Worm (Caenorhabditis elegans) whole organism, L2 larva: ENCODE measurements around the gene folr-1.

Source experiments
- C34F6.9 ChIP-seq: fragments of 150-350 bp; optimal IDR thresholded peaks from 2 replicates; lab custom pipeline; 2014; ENCODE audit warnings: missing biosample characterization, missing genetic modification characterization
- F13H6.1 ChIP-seq: sonication (generic microtip); optimal IDR thresholded peaks from 2 replicates; lab custom pipeline; 2016; ENCODE audit warnings: missing genetic modification characterization, missing compliant biosample characterization
- R02D3.7 ChIP-seq: fragments of 150-350 bp; optimal IDR thresholded peaks from 2 replicates; lab custom pipeline; 2014; ENCODE audit warnings: missing biosample characterization, missing genetic modification characterization
- Y55F3AM.14 ChIP-seq: fragments of 200-800 bp; sonication (Bioruptor generic); optimal IDR thresholded peaks from 2 replicates; lab custom pipeline; 2018; ENCODE audit warnings: mild to moderate bottlenecking, missing genetic modification characterization, missing compliant biosample characterization
- ZK546.5 ChIP-seq: sonication (generic microtip); optimal IDR thresholded peaks from 2 replicates; lab custom pipeline; 2017; ENCODE audit warnings: missing biosample characterization, missing genetic modification characterization
- alr-1 ChIP-seq: fragments of 150-350 bp; optimal IDR thresholded peaks from 2 replicates; lab custom pipeline; 2014; ENCODE audit warnings: missing biosample characterization, missing genetic modification characterization
- aly-2 ChIP-seq: fragments of 150-350 bp; optimal IDR thresholded peaks from 2 replicates; lab custom pipeline; 2014; ENCODE audit warnings: missing biosample characterization, missing genetic modification characterization
- ama-1 ChIP-seq: fragments of 150-350 bp; optimal IDR thresholded peaks from 2 replicates; lab custom pipeline; 2018; ENCODE audit warnings: inconsistent platforms
- blmp-1 ChIP-seq: sonication (generic microtip); optimal IDR thresholded peaks from 2 replicates; lab custom pipeline; 2017; ENCODE audit warnings: missing genetic modification characterization, mild to moderate bottlenecking, missing compliant biosample characterization, antibody characterized with exemption, moderate library complexity; ENCODE audit not compliant: insufficient read depth
- ceh-16 ChIP-seq: fragments of 150-350 bp; optimal IDR thresholded peaks from 2 replicates; lab custom pipeline; 2014; ENCODE audit warnings: missing biosample characterization, missing genetic modification characterization
- ceh-82 ChIP-seq: fragments of 150-350 bp; optimal IDR thresholded peaks from 2 replicates; lab custom pipeline; 2014; ENCODE audit warnings: missing biosample characterization, missing genetic modification characterization
- crh-2 ChIP-seq: sonication (generic microtip); optimal IDR thresholded peaks from 2 replicates; lab custom pipeline; 2017; ENCODE audit warnings: missing biosample characterization, missing genetic modification characterization
- dmd-4 ChIP-seq: sonication (generic microtip); optimal IDR thresholded peaks from 2 replicates; lab custom pipeline; 2017; ENCODE audit warnings: missing biosample characterization, missing genetic modification characterization
- egl-27 ChIP-seq: sonication (generic microtip); optimal IDR thresholded peaks from 3 replicates; lab custom pipeline; 2017; ENCODE audit warnings: missing biosample characterization, missing genetic modification reagents, missing genetic modification characterization
- elt-1 ChIP-seq: fragments of 150-350 bp; optimal IDR thresholded peaks from 2 replicates; lab custom pipeline; 2014; ENCODE audit warnings: missing biosample characterization, missing genetic modification characterization
- elt-3 ChIP-seq: sonication (generic microtip); optimal IDR thresholded peaks from 2 replicates; lab custom pipeline; 2017; ENCODE audit warnings: missing biosample characterization, missing genetic modification characterization
- fos-1 ChIP-seq: fragments of 150-350 bp; optimal IDR thresholded peaks from 2 replicates; lab custom pipeline; 2014; ENCODE audit warnings: missing biosample characterization, missing genetic modification characterization
- gmeb-1 ChIP-seq: fragments of 150-350 bp; optimal IDR thresholded peaks from 2 replicates; lab custom pipeline; 2014; ENCODE audit warnings: missing biosample characterization, missing genetic modification characterization
- lin-11 ChIP-seq: fragments of 150-350 bp; sonication (generic microtip); optimal IDR thresholded peaks from 2 replicates; lab custom pipeline; 2014; ENCODE audit warnings: missing biosample characterization, missing genetic modification characterization, inconsistent platforms, mixed read lengths
- lin-13 ChIP-seq: fragments of 150-350 bp; optimal IDR thresholded peaks from 2 replicates; lab custom pipeline; 2014; ENCODE audit warnings: missing biosample characterization, missing genetic modification reagents, missing genetic modification characterization
- lin-39 ChIP-seq: fragments of 150-350 bp; optimal IDR thresholded peaks from 2 replicates; lab custom pipeline; 2014; ENCODE audit warnings: missing biosample characterization, missing genetic modification reagents, missing genetic modification characterization
- lsy-2 ChIP-seq, 2 experiments: fragments of 150-350 bp in 1 of 2; sonication (generic microtip) in 1 of 2; optimal IDR thresholded peaks; 2 replicates each; lab custom pipeline; 2014 to 2017; ENCODE audit warnings: missing biosample characterization in 2 of 2, missing genetic modification characterization in 2 of 2
- mab-5 ChIP-seq: fragments of 150-350 bp; optimal IDR thresholded peaks from 2 replicates; lab custom pipeline; 2014; ENCODE audit warnings: missing biosample characterization, missing genetic modification characterization
- mbf-1 ChIP-seq: sonication (generic microtip); optimal IDR thresholded peaks from 2 replicates; lab custom pipeline; 2017; ENCODE audit warnings: missing biosample characterization, missing genetic modification characterization
- mdl-1 ChIP-seq, 2 experiments: fragments of 150-350 bp in 1 of 2; sonication (generic microtip) in 1 of 2; optimal IDR thresholded peaks; 2 replicates each; lab custom pipeline; 2017; ENCODE audit warnings: missing biosample characterization in 2 of 2, missing genetic modification characterization in 2 of 2
- nhr-10 ChIP-seq: sonication (generic microtip); optimal IDR thresholded peaks from 2 replicates; lab custom pipeline; 2017; ENCODE audit warnings: missing biosample characterization, missing genetic modification characterization
- nhr-11 ChIP-seq: fragments of 150-350 bp; optimal IDR thresholded peaks from 2 replicates; lab custom pipeline; 2014; ENCODE audit warnings: missing biosample characterization, missing genetic modification characterization
- nhr-12 ChIP-seq: fragments of 150-350 bp; optimal IDR thresholded peaks from 2 replicates; lab custom pipeline; 2014; ENCODE audit warnings: missing biosample characterization, missing genetic modification characterization
- nhr-129 ChIP-seq: fragments of 150-350 bp; optimal IDR thresholded peaks from 2 replicates; lab custom pipeline; 2014; ENCODE audit warnings: missing biosample characterization, missing genetic modification characterization
- nhr-21 ChIP-seq: fragments of 150-350 bp; optimal IDR thresholded peaks from 2 replicates; lab custom pipeline; 2014; ENCODE audit warnings: missing biosample characterization, missing genetic modification characterization
- nhr-23 ChIP-seq: fragments of 150-350 bp; optimal IDR thresholded peaks from 2 replicates; lab custom pipeline; 2014; ENCODE audit warnings: missing biosample characterization, missing genetic modification reagents, missing genetic modification characterization
- nhr-237 ChIP-seq: fragments of 150-350 bp; optimal IDR thresholded peaks from 2 replicates; lab custom pipeline; 2014; ENCODE audit warnings: missing biosample characterization, missing genetic modification characterization
- nhr-25 ChIP-seq: fragments of 150-350 bp; sonication (generic microtip); optimal IDR thresholded peaks from 3 replicates; lab custom pipeline; 2014; ENCODE audit warnings: missing biosample characterization, missing genetic modification characterization
- nhr-6 ChIP-seq: fragments of 150-350 bp; optimal IDR thresholded peaks from 2 replicates; lab custom pipeline; 2014; ENCODE audit warnings: missing biosample characterization, missing genetic modification characterization
- nhr-77 ChIP-seq: fragments of 150-350 bp; optimal IDR thresholded peaks from 2 replicates; lab custom pipeline; 2014; ENCODE audit warnings: missing biosample characterization, missing genetic modification characterization
- peb-1 ChIP-seq: fragments of 150-350 bp; optimal IDR thresholded peaks from 2 replicates; lab custom pipeline; 2014; ENCODE audit warnings: missing biosample characterization, missing genetic modification characterization
- sem-4 ChIP-seq: fragments of 150-350 bp; optimal IDR thresholded peaks from 2 replicates; lab custom pipeline; 2014; ENCODE audit warnings: missing biosample characterization, missing genetic modification reagents, missing genetic modification characterization
- skn-1 ChIP-seq: sonication (generic microtip); optimal IDR thresholded peaks from 2 replicates; lab custom pipeline; 2017; ENCODE audit warnings: missing biosample characterization, missing genetic modification characterization
- sma-3 ChIP-seq: sonication (generic microtip); optimal IDR thresholded peaks from 2 replicates; lab custom pipeline; 2016; ENCODE audit warnings: missing genetic modification reagents, missing genetic modification characterization, missing compliant biosample characterization
- sma-9 ChIP-seq, 2 experiments: fragments of 150-350 bp in 1 of 2; sonication (generic microtip) in 1 of 2; optimal IDR thresholded peaks; 2 replicates each; lab custom pipeline; 2014 to 2016; ENCODE audit warnings: missing genetic modification characterization in 2 of 2, mild to moderate bottlenecking in 1 of 2, missing biosample characterization in 1 of 2, missing compliant biosample characterization in 1 of 2, missing genetic modification reagents in 1 of 2, moderate library complexity in 1 of 2
- snpc-4 ChIP-seq: fragments of 150-350 bp; optimal IDR thresholded peaks from 2 replicates; lab custom pipeline; 2014; ENCODE audit warnings: missing biosample characterization, missing genetic modification characterization
- unc-39 ChIP-seq: fragments of 150-350 bp; optimal IDR thresholded peaks from 2 replicates; lab custom pipeline; 2014; ENCODE audit warnings: missing biosample characterization, missing genetic modification characterization
- unc-55 ChIP-seq: fragments of 150-350 bp; sonication (generic microtip); optimal IDR thresholded peaks from 3 replicates; lab custom pipeline; 2014; ENCODE audit warnings: missing biosample characterization, missing genetic modification reagents, missing genetic modification characterization
- unc-62 ChIP-seq: fragments of 150-350 bp; optimal IDR thresholded peaks from 2 replicates; lab custom pipeline; 2014; ENCODE audit warnings: missing biosample characterization, missing genetic modification reagents, missing genetic modification characterization
- zag-1 ChIP-seq: fragments of 150-350 bp; optimal IDR thresholded peaks from 2 replicates; lab custom pipeline; 2014; ENCODE audit warnings: missing biosample characterization, missing genetic modification characterization
- ztf-1 ChIP-seq: fragments of 200-800 bp; sonication (Bioruptor generic); conservative IDR thresholded peaks from 2 replicates; pipeline ENCODE4 v1.3.6; 2022; ENCODE audit warnings: missing genetic modification characterization, missing compliant biosample characterization
- ztf-11 ChIP-seq: sonication (generic microtip); optimal IDR thresholded peaks from 2 replicates; lab custom pipeline; 2017; ENCODE audit warnings: missing biosample characterization, missing genetic modification characterization
- ztf-4 ChIP-seq: fragments of 150-350 bp; optimal IDR thresholded peaks from 2 replicates; lab custom pipeline; 2014; ENCODE audit warnings: missing biosample characterization, missing genetic modification characterization

folr-1 gene

ce11 chrX:9958561-9958960 is 39.5 kb downstream of the folr-1 start, which contains the start of gene ZC506.1:
Gene ZC506.1, plus strand, starts transcription at chrX:9958960.
- TF ChIP-seq sma-9 (GFP tag; optimal IDR thresholded peaks at IDR 0.05; lab: Kevin White, UChicago) (peak; percentile 96), sma-9 (tag; optimal IDR thresholded peaks at IDR 0.05; lab: Kevin White, UChicago) (no peak), nhr-237 (tag; lab: Kevin White, UChicago) (peak; percentile 36), peb-1 (peak; percentile 2), F13H6.1 (tag; lab: Kevin White, UChicago) (peak; percentile 98), lin-11 (tag; lab: Kevin White, UChicago) (peak; percentile 91), nhr-11 (peak; percentile 55), ztf-4 (tag; lab: Kevin White, UChicago) (peak; percentile 88), gmeb-1 (tag; lab: Kevin White, UChicago) (peak; percentile 78), nhr-12 (tag; lab: Kevin White, UChicago) (no peak), ama-1 (peak; percentile 55), alr-1 (tag; lab: Kevin White, UChicago) (peak; percentile 6), unc-39 (tag; lab: Kevin White, UChicago) (peak; percentile 2), unc-62 (GFP tag; lab: Kevin White, UChicago) (peak; percentile 61), Y55F3AM.14 (GFP tag; lab: Kevin White, UChicago) (peak; percentile 90), nhr-129 (peak; percentile 99), ztf-1 (GFP tag; lab: Robert Waterston, UW) (no peak), unc-55 (GFP tag; lab: Kevin White, UChicago) (peak; percentile 99), lin-39 (tag; lab: Kevin White, UChicago) (no peak), nhr-23 (tag; lab: Kevin White, UChicago) (no peak), mab-5 (peak; percentile 92), dmd-4 (tag; lab: Kevin White, UChicago) (no peak), C34F6.9 (tag; lab: Kevin White, UChicago) (peak; percentile 98), ceh-82 (peak; percentile 12), crh-2 (tag; lab: Kevin White, UChicago) (peak; percentile 98), aly-2 (tag; lab: Kevin White, UChicago) (no peak), sma-3 (GFP tag; lab: Kevin White, UChicago) (peak; percentile 93), nhr-21 (peak; percentile 78), ZK546.5 (no peak), nhr-6 (tag; lab: Kevin White, UChicago) (peak; percentile 89), ztf-11 (tag; lab: Kevin White, UChicago) (peak; percentile 31), lin-13 (peak; percentile 91), zag-1 (tag; lab: Kevin White, UChicago) (peak; percentile 96), sem-4 (peak; percentile 95), skn-1 (no peak), mdl-1 (tag; optimal IDR thresholded peaks at IDR 0.05; lab: Kevin White, UChicago) (peak; percentile 79 to 84), elt-1 (no peak), R02D3.7 (tag; lab: Kevin White, UChicago) (no peak), ceh-16 (tag; lab: Kevin White, UChicago) (peak; percentile 93), blmp-1 (tag; lab: Kevin White, UChicago) (peak; percentile 61), fos-1 (tag; lab: Kevin White, UChicago) (peak; percentile 96), egl-27 (peak; percentile 87), nhr-25 (tag; lab: Kevin White, UChicago) (peak; percentile 94), snpc-4 (tag; lab: Kevin White, UChicago) (peak; percentile 75), nhr-77 (tag; lab: Kevin White, UChicago) (peak; percentile 25), lsy-2 (tag; optimal IDR thresholded peaks at IDR 0.05; lab: Kevin White, UChicago) (peak; percentile 61 to 92), nhr-10 (tag; lab: Kevin White, UChicago) (no peak), elt-3 (tag; lab: Kevin White, UChicago) (no peak), mbf-1 (tag; lab: Kevin White, UChicago) (peak; percentile 12)
